Worm (Caenorhabditis elegans) whole organism, L4/young adult: Measurements from ENCODE around the gene hira-1.

Experiments
- W03F9.2 ChIP-seq: fragments of 150-350 bp; optimal IDR thresholded peaks from 2 replicates; lab custom pipeline; 2014; ENCODE audit warnings: missing biosample characterization, missing genetic modification characterization
- dao-5 ChIP-seq: sonication (generic microtip); optimal IDR thresholded peaks from 2 replicates; lab custom pipeline; 2016; ENCODE audit warnings: missing genotype, missing genetic modification characterization, moderate library complexity, missing compliant biosample characterization
- him-1 ChIP-seq: sonication (generic microtip); optimal IDR thresholded peaks from 2 replicates; lab custom pipeline; 2016; ENCODE audit warnings: missing genotype, missing genetic modification reagents, missing genetic modification characterization, missing compliant biosample characterization

ce11 chrIII:5190179-5190578 lies 745 bp upstream of the hira-1 start:
- TF ChIP-seq dao-5, result no peak
- no peak for TF ChIP-seq him-1
- TF ChIP-seq W03F9.2, result no peak
